Fruit fly (Drosophila melanogaster): ENCODE data around the gene CG32428.

DNA sequence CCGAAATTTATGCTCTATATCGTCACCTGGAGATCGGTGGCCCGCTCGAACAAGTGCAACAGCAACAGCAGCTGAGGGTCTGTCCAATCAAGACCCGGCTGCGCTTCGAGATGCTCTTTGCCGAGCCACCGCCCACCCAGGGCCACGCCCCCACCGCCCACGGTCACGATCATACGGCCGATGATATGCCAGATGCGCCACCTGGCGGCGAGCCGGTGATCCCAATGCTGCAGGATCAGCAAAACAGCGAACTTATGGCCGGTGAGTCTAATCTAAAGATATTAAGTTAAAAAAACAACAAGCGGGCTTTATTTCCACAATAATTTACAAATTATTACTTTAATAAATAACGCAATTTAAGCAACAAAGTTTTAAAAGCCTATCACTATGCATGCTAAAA lies 24.7 kb upstream of the CG32428 start:
- TF ChIP-seq h (optimal IDR thresholded peaks at IDR 0.05) = no peak
- no peak for TF ChIP-seq insv (optimal IDR thresholded peaks at IDR 0.05)
- TF ChIP-seq Myc (optimal IDR thresholded peaks at IDR 0.05) = no peak
- TF ChIP-seq psq (optimal IDR thresholded peaks at IDR 0.05) = no peak

All from Kc167 (cell line).